Fruit fly (Drosophila melanogaster) whole organism, embryonic: Measurements from ENCODE around the gene CG13239.

Experiments used
- Bgb ChIP-seq: fragments of 200-800 bp; sonication (Bioruptor generic); IDR thresholded peaks from 2 replicates; pipeline ENCODE4 v1.3.6; 2022; ENCODE audit warnings: missing biosample characterization, missing genetic modification characterization; ENCODE audit not compliant: partially characterized antibody
- Blimp-1 ChIP-seq: fragments of 200-800 bp; sonication (Bioruptor generic); optimal IDR thresholded peaks from 3 replicates; lab custom pipeline; 2018; ENCODE audit warnings: missing biosample characterization, missing genetic modification characterization, mild to moderate bottlenecking, moderate library complexity, missing genetic modification reagents
- CG1024 ChIP-seq: fragments of 200-800 bp; sonication (Bioruptor generic); IDR thresholded peaks from 2 replicates; pipeline ENCODE4 v1.3.6; 2022; ENCODE audit warnings: missing biosample characterization, missing genetic modification characterization
- CG10431 ChIP-seq: fragments of 200-800 bp; sonication (Bioruptor generic); optimal IDR thresholded peaks from 3 replicates; lab custom pipeline; 2018; ENCODE audit warnings: missing biosample characterization, mild to moderate bottlenecking, missing genetic modification characterization
- CG11398 ChIP-seq: fragments of 200-800 bp; sonication (Bioruptor generic); optimal IDR thresholded peaks from 2 replicates; lab custom pipeline; 2016; ENCODE audit warnings: missing biosample characterization, missing genetic modification characterization
- CG12071 ChIP-seq: fragments of 200-800 bp; sonication (Bioruptor generic); optimal IDR thresholded peaks from 3 replicates; lab custom pipeline; 2018; ENCODE audit warnings: missing biosample characterization, mild to moderate bottlenecking, missing genetic modification characterization
- CG13287 ChIP-seq: fragments of 200-800 bp; sonication (Bioruptor generic); IDR thresholded peaks from 2 replicates; pipeline ENCODE4 v1.3.6; 2022; ENCODE audit warnings: missing biosample characterization, missing genetic modification characterization; ENCODE audit not compliant: partially characterized antibody
- CG13624 ChIP-seq: fragments of 200-800 bp; sonication (Bioruptor generic); optimal IDR thresholded peaks from 2 replicates; lab custom pipeline; 2016; ENCODE audit warnings: missing biosample characterization, missing genetic modification characterization
- CG14441 ChIP-seq: fragments of 200-800 bp; sonication (Bioruptor generic); IDR thresholded peaks from 2 replicates; pipeline ENCODE4 v1.3.6; 2022; ENCODE audit warnings: missing biosample characterization, missing genetic modification characterization
- CG15514 ChIP-seq: fragments of 200-800 bp; sonication (Bioruptor generic); optimal IDR thresholded peaks from 3 replicates; lab custom pipeline; 2017; ENCODE audit warnings: missing biosample characterization, missing genetic modification characterization, mild to moderate bottlenecking, moderate library complexity, missing genetic modification reagents
- CG16813 ChIP-seq: fragments of 200-800 bp; sonication (Bioruptor generic); IDR thresholded peaks from 3 replicates; pipeline ENCODE4 v1.3.6; 2022; ENCODE audit warnings: missing biosample characterization, missing genetic modification characterization; ENCODE audit not compliant: partially characterized antibody
- CG18764 ChIP-seq: fragments of 200-800 bp; sonication (Bioruptor generic); optimal IDR thresholded peaks from 3 replicates; lab custom pipeline; 2016; ENCODE audit warnings: missing biosample characterization, missing genetic modification characterization
- CG3065 ChIP-seq: fragments of 200-800 bp; sonication (Bioruptor generic); optimal IDR thresholded peaks from 2 replicates; lab custom pipeline; 2016; ENCODE audit warnings: missing biosample characterization, missing genetic modification characterization
- CG31365 ChIP-seq: fragments of 200-800 bp; sonication (Bioruptor generic); optimal IDR thresholded peaks from 2 replicates; lab custom pipeline; 2018; ENCODE audit warnings: missing biosample characterization, mild to moderate bottlenecking, missing genetic modification characterization
- CG3163 ChIP-seq: fragments of 200-800 bp; sonication (Bioruptor generic); optimal IDR thresholded peaks from 3 replicates; lab custom pipeline; 2016; ENCODE audit warnings: missing biosample characterization, missing genetic modification characterization
- CG32767 ChIP-seq: fragments of 200-800 bp; sonication (Bioruptor generic); IDR thresholded peaks from 2 replicates; pipeline ENCODE4 v1.3.6; 2022; ENCODE audit warnings: missing biosample characterization, missing genetic modification characterization
- CG33213 ChIP-seq: fragments of 200-800 bp; sonication (Bioruptor generic); optimal IDR thresholded peaks from 3 replicates; lab custom pipeline; 2016; ENCODE audit warnings: missing biosample characterization, missing genetic modification characterization
- CG34376 ChIP-seq: fragments of 200-800 bp; sonication (Bioruptor generic); optimal IDR thresholded peaks from 2 replicates; lab custom pipeline; 2018; ENCODE audit warnings: missing biosample characterization, mild to moderate bottlenecking, missing genetic modification characterization
- CG6791 ChIP-seq: fragments of 200-800 bp; sonication (Bioruptor generic); IDR thresholded peaks from 3 replicates; pipeline ENCODE4 v1.3.6; 2022; ENCODE audit warnings: missing biosample characterization, missing genetic modification characterization; ENCODE audit not compliant: partially characterized antibody
- CG6813 ChIP-seq: fragments of 200-800 bp; sonication (Bioruptor generic); optimal IDR thresholded peaks from 2 replicates; lab custom pipeline; 2017; ENCODE audit warnings: missing biosample characterization, missing genetic modification characterization, mild to moderate bottlenecking, moderate library complexity, missing genetic modification reagents
- CG7963 ChIP-seq: fragments of 200-800 bp; sonication (Bioruptor generic); IDR thresholded peaks from 3 replicates; pipeline ENCODE4 v1.3.6; 2022; ENCODE audit warnings: missing biosample characterization, missing genetic modification characterization; ENCODE audit not compliant: partially characterized antibody
- CG7987 ChIP-seq: fragments of 200-800 bp; sonication (Bioruptor generic); optimal IDR thresholded peaks from 2 replicates; lab custom pipeline; 2018; ENCODE audit warnings: missing biosample characterization, mild to moderate bottlenecking, missing genetic modification characterization, moderate library complexity
- CG9215 ChIP-seq: fragments of 200-800 bp; sonication (Bioruptor generic); IDR thresholded peaks from 2 replicates; pipeline ENCODE4 v1.3.6; 2022; ENCODE audit warnings: missing biosample characterization, missing genetic modification characterization
- CG9876 ChIP-seq: fragments of 200-800 bp; sonication (Bioruptor generic); optimal IDR thresholded peaks from 2 replicates; lab custom pipeline; 2016; ENCODE audit warnings: missing biosample characterization, missing genetic modification characterization
- CHES-1-like ChIP-seq: fragments of 200-800 bp; sonication (Bioruptor generic); optimal IDR thresholded peaks from 2 replicates; lab custom pipeline; 2016; ENCODE audit warnings: missing biosample characterization, missing genetic modification characterization
- Deaf1 ChIP-seq: fragments of 200-800 bp; optimal IDR thresholded peaks from 3 replicates; lab custom pipeline; 2019; ENCODE audit warnings: missing biosample characterization, mild to moderate bottlenecking, missing genetic modification characterization, moderate library complexity
- MBD-R2 ChIP-seq: fragments of 200-800 bp; sonication (Bioruptor generic); IDR thresholded peaks from 2 replicates; pipeline ENCODE4 v1.3.6; 2022; ENCODE audit warnings: missing biosample characterization, missing genetic modification characterization
- Myb ChIP-seq: fragments of 200-800 bp; sonication (Bioruptor generic); optimal IDR thresholded peaks from 2 replicates; lab custom pipeline; 2016; ENCODE audit warnings: missing biosample characterization, missing genetic modification characterization
- Neu2 ChIP-seq: fragments of 200-800 bp; sonication (Bioruptor generic); optimal IDR thresholded peaks from 3 replicates; lab custom pipeline; 2016; ENCODE audit warnings: missing biosample characterization, missing genetic modification characterization, borderline replicate concordance
- Nf-YB ChIP-seq: fragments of 200-800 bp; sonication (Bioruptor generic); optimal IDR thresholded peaks from 3 replicates; lab custom pipeline; 2019; ENCODE audit warnings: missing biosample characterization, mild to moderate bottlenecking, missing genetic modification characterization, moderate library complexity
- Ssrp ChIP-seq: fragments of 200-800 bp; sonication (Bioruptor generic); optimal IDR thresholded peaks from 2 replicates; lab custom pipeline; 2018; ENCODE audit warnings: missing biosample characterization, mild to moderate bottlenecking, missing genetic modification characterization, moderate library complexity
- ato ChIP-seq: fragments of 200-800 bp; sonication (Bioruptor generic); IDR thresholded peaks from 2 replicates; pipeline ENCODE4 v1.3.6; 2022; ENCODE audit warnings: missing biosample characterization, missing genetic modification characterization; ENCODE audit not compliant: partially characterized antibody
- az2 ChIP-seq: fragments of 200-800 bp; sonication (Bioruptor generic); optimal IDR thresholded peaks from 3 replicates; lab custom pipeline; 2016; ENCODE audit warnings: missing biosample characterization, missing genetic modification characterization
- crol ChIP-seq: fragments of 200-800 bp; sonication (Bioruptor generic); IDR thresholded peaks from 2 replicates; pipeline ENCODE4 v1.3.6; 2022; ENCODE audit warnings: missing biosample characterization, missing genetic modification characterization
- danr ChIP-seq: fragments of 200-800 bp; sonication (Bioruptor generic); IDR thresholded peaks from 2 replicates; pipeline ENCODE4 v1.3.6; 2022; ENCODE audit warnings: missing biosample characterization, missing genetic modification characterization
- dmrt11E ChIP-seq: fragments of 200-800 bp; sonication (Bioruptor generic); optimal IDR thresholded peaks from 3 replicates; lab custom pipeline; 2018; ENCODE audit warnings: missing biosample characterization, mild to moderate bottlenecking, missing genetic modification characterization, moderate library complexity
- hb ChIP-seq: fragments of 200-800 bp; sonication (Bioruptor generic); IDR thresholded peaks from 3 replicates; pipeline ENCODE4 v1.3.6; 2022; ENCODE audit warnings: missing biosample characterization, missing genetic modification characterization; ENCODE audit not compliant: partially characterized antibody
- hkb ChIP-seq, 2 experiments: fragments of 200-800 bp in 1 of 2; fragments of >200 bp in 1 of 2; sonication (Bioruptor generic) in 1 of 2; IDR thresholded peaks in 1 of 2; optimal IDR thresholded peaks in 1 of 2; 2 replicates each; pipeline versions ENCODE4 v1.3.6 to Lab custom; 2017 to 2022; ENCODE audit warnings: missing biosample characterization in 1 of 2, missing genetic modification characterization in 1 of 2
- kni ChIP-seq: fragments of 200-800 bp; sonication (Bioruptor generic); optimal IDR thresholded peaks from 3 replicates; lab custom pipeline; 2017; ENCODE audit warnings: mild to moderate bottlenecking, missing biosample characterization, missing genetic modification reagents, missing genetic modification characterization
- knrl ChIP-seq: fragments of 200-800 bp; sonication (Bioruptor generic); IDR thresholded peaks from 3 replicates; pipeline ENCODE4 v1.3.6; 2022; ENCODE audit warnings: missing biosample characterization, missing genetic modification characterization; ENCODE audit not compliant: partially characterized antibody
- lbe ChIP-seq: fragments of 200-800 bp; sonication (Bioruptor generic); optimal IDR thresholded peaks from 2 replicates; lab custom pipeline; 2016; ENCODE audit warnings: missing biosample characterization, mild to moderate bottlenecking, missing genetic modification characterization
- maf-S ChIP-seq: fragments of 200-800 bp; sonication (Bioruptor generic); optimal IDR thresholded peaks from 2 replicates; lab custom pipeline; 2016; ENCODE audit warnings: missing biosample characterization, missing genetic modification characterization
- mld ChIP-seq: fragments of 200-800 bp; sonication (Bioruptor generic); IDR thresholded peaks from 3 replicates; pipeline ENCODE4 v1.3.6; 2022; ENCODE audit warnings: missing biosample characterization, missing genetic modification characterization; ENCODE audit not compliant: partially characterized antibody
- pfk ChIP-seq: fragments of 200-800 bp; sonication (Bioruptor generic); optimal IDR thresholded peaks from 2 replicates; lab custom pipeline; 2018; ENCODE audit warnings: missing biosample characterization, mild to moderate bottlenecking, missing genetic modification characterization, moderate library complexity
- pum ChIP-seq: fragments of 200-800 bp; sonication (Bioruptor generic); optimal IDR thresholded peaks from 2 replicates; lab custom pipeline; 2016; ENCODE audit warnings: missing biosample characterization, missing genetic modification characterization
- sna ChIP-seq: fragments of 200-800 bp; sonication (Bioruptor generic); IDR thresholded peaks from 2 replicates; pipeline ENCODE4 v1.3.6; 2022; ENCODE audit warnings: missing biosample characterization, missing genetic modification characterization; ENCODE audit not compliant: partially characterized antibody
- sug ChIP-seq: fragments of 200-800 bp; optimal IDR thresholded peaks from 2 replicates; lab custom pipeline; 2019; ENCODE audit warnings: missing biosample characterization, mild to moderate bottlenecking, missing genetic modification characterization, moderate library complexity
- zen ChIP-seq: fragments of 200-800 bp; sonication (Bioruptor generic); optimal IDR thresholded peaks from 3 replicates; lab custom pipeline; 2018; ENCODE audit warnings: missing biosample characterization, mild to moderate bottlenecking, missing genetic modification characterization, moderate library complexity
- zfh2 ChIP-seq: fragments of 200-800 bp; sonication (Bioruptor generic); optimal IDR thresholded peaks from 2 replicates; lab custom pipeline; 2016; ENCODE audit warnings: missing biosample characterization, missing genetic modification characterization

The CG13239 gene

dm6 chr3L:22843094-22843493 lies 17.5 kb upstream of the CG13239 start (continued):
- peak; percentile 82 for TF ChIP-seq mld (GFP tag; lab: Robert Waterston, UW)
- no peak for TF ChIP-seq sna (GFP tag; lab: Robert Waterston, UW)
- no peak for TF ChIP-seq az2 (GFP tag; lab: Kevin White, UChicago)
- TF ChIP-seq hb: peak; percentile 77; the same call in 2 of the 3 replicates
- TF ChIP-seq CG11398: no peak
- TF ChIP-seq pfk (GFP tag; lab: Kevin White, UChicago): no peak
- no peak for TF ChIP-seq MBD-R2 (GFP tag; lab: Robert Waterston, UW)
- TF ChIP-seq crol: no peak
- TF ChIP-seq CG3163 (GFP tag; lab: Kevin White, UChicago): no peak
- no peak for TF ChIP-seq CG1024 (GFP tag; lab: Robert Waterston, UW)
- no peak for TF ChIP-seq CG7987
- TF ChIP-seq CG12071 (GFP tag; lab: Kevin White, UChicago): no peak
- TF ChIP-seq CG13624: no peak
- peak; percentile 93 for TF ChIP-seq CG6791 (GFP tag; lab: Robert Waterston, UW)
- peak; percentile 88 for TF ChIP-seq CG16813
- peak; percentile 56; the same call in 1 of the 2 replicates for TF ChIP-seq ato
- TF ChIP-seq CG18764 (GFP tag; lab: Kevin White, UChicago): no peak
- TF ChIP-seq dmrt11E (tag; lab: Kevin White, UChicago): no peak
- no peak for TF ChIP-seq Deaf1 (tag; lab: Kevin White, UChicago)
- no peak for TF ChIP-seq zen
- TF ChIP-seq Myb (GFP tag; lab: Kevin White, UChicago): no peak
- TF ChIP-seq Ssrp (tag; lab: Kevin White, UChicago): no peak
- no peak for TF ChIP-seq CG14441 (GFP tag; lab: Robert Waterston, UW)
- no peak for TF ChIP-seq maf-S (GFP tag; lab: Kevin White, UChicago)
- TF ChIP-seq CG34376 (GFP tag; lab: Kevin White, UChicago): no peak
- TF ChIP-seq zfh2 (GFP tag; lab: Kevin White, UChicago): no peak
- TF ChIP-seq danr (GFP tag; lab: Robert Waterston, UW): 0 out of 2 replicates have a peak, but pooled peaks have one; percentile 17
- TF ChIP-seq Nf-YB (GFP tag; lab: Kevin White, UChicago): no peak
- no peak for TF ChIP-seq pum
- no peak for TF ChIP-seq CG10431 (GFP tag; lab: Kevin White, UChicago)
- no peak for TF ChIP-seq CG15514 (GFP tag; lab: Kevin White, UChicago)
- TF ChIP-seq CG32767 (GFP tag; lab: Robert Waterston, UW): no peak
- peak; percentile 80 for TF ChIP-seq Bgb (GFP tag; lab: Robert Waterston, UW)
- no peak for TF ChIP-seq kni (GFP tag; lab: Kevin White, UChicago)
- no peak for TF ChIP-seq CG9876
- TF ChIP-seq CG7963 (GFP tag; lab: Robert Waterston, UW): peak; percentile 75
- TF ChIP-seq Blimp-1 (GFP tag; lab: Kevin White, UChicago): no peak
- no peak for TF ChIP-seq CG3065 (GFP tag; lab: Kevin White, UChicago)
- no peak for TF ChIP-seq CG31365 (tag; lab: Kevin White, UChicago)
- TF ChIP-seq CG33213: no peak
- TF ChIP-seq CG6813 (GFP tag; lab: Kevin White, UChicago): no peak
- no peak for TF ChIP-seq Neu2 (GFP tag; lab: Kevin White, UChicago)
- TF ChIP-seq CG9215 (GFP tag; lab: Robert Waterston, UW): no peak
- no peak for TF ChIP-seq CHES-1-like (GFP tag; lab: Kevin White, UChicago)
- TF ChIP-seq lbe: no peak
- peak; percentile 23 for TF ChIP-seq hkb (optimal IDR thresholded peaks at IDR 0.05; lab: Kevin White, UChicago)
- TF ChIP-seq hkb (GFP tag; IDR thresholded peaks at IDR 0.05; lab: Robert Waterston, UW): no peak
- peak; percentile 62; the same call in 2 of the 3 replicates for TF ChIP-seq knrl (GFP tag; lab: Robert Waterston, UW)
- TF ChIP-seq sug (tag; lab: Kevin White, UChicago): no peak
- TF ChIP-seq CG13287: no peak
